Fruit fly (Drosophila melanogaster): ENCODE data around the gene CG5180.

dm6 chr3R:20600109-20600508, 42.4 kb downstream of the CG5180 start:
- TF ChIP-seq EcR (GFP tag; optimal IDR thresholded peaks at IDR 0.05) (no peak), CG8478 (optimal IDR thresholded peaks at IDR 0.05) (no peak)

Data from whole organism.